Worm (Caenorhabditis elegans) whole organism, late embryonic: ENCODE results near the gene F36H1.11.

Source experiments
- F13H6.1 ChIP-seq: sonication (generic microtip); optimal IDR thresholded peaks from 2 replicates; lab custom pipeline; 2016; ENCODE audit warnings: missing genetic modification characterization, missing compliant biosample characterization
- ceh-6 ChIP-seq: fragments of 200-800 bp; sonication (Bioruptor generic); optimal IDR thresholded peaks from 2 replicates; lab custom pipeline; 2018; ENCODE audit warnings: mild to moderate bottlenecking, missing genetic modification characterization, missing compliant biosample characterization
- dve-1 ChIP-seq: sonication (generic microtip); optimal IDR thresholded peaks from 2 replicates; lab custom pipeline; 2017; ENCODE audit warnings: antibody characterized with exemption, mild to moderate bottlenecking, missing genetic modification characterization, missing compliant biosample characterization
- ets-4 ChIP-seq: sonication (generic microtip); optimal IDR thresholded peaks from 2 replicates; lab custom pipeline; 2016; ENCODE audit warnings: missing genetic modification characterization, missing compliant biosample characterization
- hlh-8 ChIP-seq: sonication (generic microtip); optimal IDR thresholded peaks from 2 replicates; lab custom pipeline; 2016; ENCODE audit warnings: missing genotype, missing genetic modification characterization, missing compliant biosample characterization
- madf-2 ChIP-seq: sonication (generic microtip); optimal IDR thresholded peaks from 2 replicates; lab custom pipeline; 2017; ENCODE audit warnings: missing genetic modification characterization, missing compliant biosample characterization
- mec-3 ChIP-seq: sonication (generic microtip); optimal IDR thresholded peaks from 2 replicates; lab custom pipeline; 2016; ENCODE audit warnings: borderline replicate concordance, missing genetic modification characterization, missing compliant biosample characterization
- pqm-1 ChIP-seq: sonication (generic microtip); optimal IDR thresholded peaks from 2 replicates; lab custom pipeline; 2016; ENCODE audit warnings: missing genetic modification characterization, missing compliant biosample characterization

- TF ChIP-seq ets-4 (peak; percentile 62), ceh-6 (GFP tag; lab: Kevin White, UChicago) (peak; percentile 99), pqm-1 (tag; lab: Kevin White, UChicago) (peak; percentile 77), hlh-8 (peak; percentile 96), madf-2 (tag; lab: Kevin White, UChicago) (peak; percentile 97), mec-3 (tag; lab: Kevin White, UChicago) (peak; percentile 92), F13H6.1 (tag; lab: Kevin White, UChicago) (peak; percentile 83), dve-1 (tag; lab: Kevin White, UChicago) (peak; percentile 59)
Observed at ce11 chrIV:11025941-11026340, 23.0 kb upstream of the F36H1.11 start.
